Fruit fly (Drosophila melanogaster) whole organism, embryonic: Measurements from ENCODE around the gene RpS14a.

Experiments used
- Aef1 ChIP-seq: fragments of 200-800 bp; sonication (Bioruptor generic); IDR thresholded peaks from 3 replicates; pipeline ENCODE4 v1.3.6; 2022; ENCODE audit warnings: missing biosample characterization, missing genetic modification characterization
- B-H2 ChIP-seq: fragments of 200-800 bp; sonication (Bioruptor generic); optimal IDR thresholded peaks from 2 replicates; lab custom pipeline; 2018; ENCODE audit warnings: missing biosample characterization, mild to moderate bottlenecking, missing genetic modification characterization
- Bdp1 ChIP-seq: fragments of 200-800 bp; sonication (Bioruptor generic); optimal IDR thresholded peaks from 3 replicates; lab custom pipeline; 2016; ENCODE audit warnings: missing biosample characterization, missing genetic modification characterization
- CG12155 ChIP-seq: fragments of 200-800 bp; sonication (Bioruptor generic); optimal IDR thresholded peaks from 3 replicates; lab custom pipeline; 2016; ENCODE audit warnings: missing biosample characterization, missing genetic modification characterization
- CG12744 ChIP-seq: fragments of 200-800 bp; sonication (Bioruptor generic); optimal IDR thresholded peaks from 2 replicates; lab custom pipeline; 2016; ENCODE audit warnings: missing biosample characterization, missing genetic modification characterization
- CG13287 ChIP-seq: fragments of 200-800 bp; sonication (Bioruptor generic); IDR thresholded peaks from 2 replicates; pipeline ENCODE4 v1.3.6; 2022; ENCODE audit warnings: missing biosample characterization, missing genetic modification characterization; ENCODE audit not compliant: partially characterized antibody
- CG13894 ChIP-seq: fragments of 200-800 bp; sonication (Bioruptor generic); optimal IDR thresholded peaks from 3 replicates; lab custom pipeline; 2018; ENCODE audit warnings: missing biosample characterization, mild to moderate bottlenecking, missing genetic modification characterization, moderate library complexity
- CG14050 ChIP-seq: fragments of 200-800 bp; sonication (Bioruptor generic); IDR thresholded peaks from 3 replicates; pipeline ENCODE4 v1.3.6; 2022; ENCODE audit warnings: missing biosample characterization, missing genetic modification characterization
- CG14441 ChIP-seq: fragments of 200-800 bp; sonication (Bioruptor generic); IDR thresholded peaks from 2 replicates; pipeline ENCODE4 v1.3.6; 2022; ENCODE audit warnings: missing biosample characterization, missing genetic modification characterization
- CG16863 ChIP-seq: fragments of 200-800 bp; sonication (Bioruptor generic); optimal IDR thresholded peaks from 3 replicates; lab custom pipeline; 2016; ENCODE audit warnings: missing biosample characterization, missing genetic modification characterization
- CG17359 ChIP-seq: fragments of 200-800 bp; sonication (Bioruptor generic); optimal IDR thresholded peaks from 3 replicates; lab custom pipeline; 2018; ENCODE audit warnings: missing biosample characterization, mild to moderate bottlenecking, missing genetic modification characterization, moderate library complexity
- CG17385 ChIP-seq: fragments of 200-800 bp; sonication (Bioruptor generic); optimal IDR thresholded peaks from 3 replicates; lab custom pipeline; 2018; ENCODE audit warnings: missing biosample characterization, mild to moderate bottlenecking, missing genetic modification characterization
- CG17912 ChIP-seq: fragments of 200-800 bp; sonication (Bioruptor generic); optimal IDR thresholded peaks from 2 replicates; lab custom pipeline; 2018; ENCODE audit warnings: missing biosample characterization, mild to moderate bottlenecking, missing genetic modification characterization
- CG18599 ChIP-seq: fragments of 200-800 bp; sonication (Bioruptor generic); optimal IDR thresholded peaks from 3 replicates; lab custom pipeline; 2017; ENCODE audit warnings: missing biosample characterization, missing genetic modification characterization, mild to moderate bottlenecking, moderate library complexity, missing genetic modification reagents
- CG2129 ChIP-seq: fragments of 200-800 bp; sonication (Bioruptor generic); IDR thresholded peaks from 2 replicates; pipeline ENCODE4 v1.3.6; 2022; ENCODE audit warnings: missing biosample characterization, missing genetic modification characterization; ENCODE audit not compliant: partially characterized antibody
- CG31224 ChIP-seq: fragments of 200-800 bp; sonication (Bioruptor generic); IDR thresholded peaks from 2 replicates; pipeline ENCODE4 v1.3.6; 2022; ENCODE audit warnings: missing biosample characterization, missing genetic modification characterization
- CG31365 ChIP-seq: fragments of 200-800 bp; sonication (Bioruptor generic); optimal IDR thresholded peaks from 2 replicates; lab custom pipeline; 2018; ENCODE audit warnings: missing biosample characterization, mild to moderate bottlenecking, missing genetic modification characterization
- CG4854 ChIP-seq: fragments of 200-800 bp; sonication (Bioruptor generic); optimal IDR thresholded peaks from 2 replicates; lab custom pipeline; 2016; ENCODE audit warnings: missing biosample characterization, missing genetic modification characterization, inconsistent platforms
- CG5953 ChIP-seq: fragments of 200-800 bp; sonication (Bioruptor generic); IDR thresholded peaks from 2 replicates; pipeline ENCODE4 v1.3.6; 2022; ENCODE audit warnings: missing biosample characterization, missing genetic modification characterization
- CG6689 ChIP-seq: fragments of 200-800 bp; sonication (Bioruptor generic); IDR thresholded peaks from 2 replicates; pipeline ENCODE4 v1.3.6; 2022; ENCODE audit warnings: missing biosample characterization, missing genetic modification characterization
- CG7556 ChIP-seq: fragments of 200-800 bp; sonication (Bioruptor generic); optimal IDR thresholded peaks from 2 replicates; lab custom pipeline; 2017; ENCODE audit warnings: missing biosample characterization, mild to moderate bottlenecking, missing genetic modification characterization
- CHES-1-like ChIP-seq: fragments of 200-800 bp; sonication (Bioruptor generic); optimal IDR thresholded peaks from 2 replicates; lab custom pipeline; 2016; ENCODE audit warnings: missing biosample characterization, missing genetic modification characterization
- Camta ChIP-seq: fragments of 200-800 bp; sonication (Bioruptor generic); optimal IDR thresholded peaks from 2 replicates; lab custom pipeline; 2016; ENCODE audit warnings: missing biosample characterization, missing genetic modification characterization
- D19A ChIP-seq: fragments of 200-800 bp; optimal IDR thresholded peaks from 3 replicates; lab custom pipeline; 2019; ENCODE audit warnings: missing biosample characterization, mild to moderate bottlenecking, missing genetic modification characterization, moderate library complexity
- Dek ChIP-seq: fragments of 200-800 bp; sonication (Bioruptor generic); optimal IDR thresholded peaks from 3 replicates; lab custom pipeline; 2019; ENCODE audit warnings: missing biosample characterization, mild to moderate bottlenecking, missing genetic modification characterization, moderate library complexity
- Elba2 ChIP-seq: fragments of 200-800 bp; sonication (Bioruptor generic); optimal IDR thresholded peaks from 3 replicates; lab custom pipeline; 2016; ENCODE audit warnings: missing biosample characterization, missing genetic modification characterization
- Ets65A ChIP-seq: fragments of 200-800 bp; sonication (Bioruptor generic); peaks from one replicate; lab custom pipeline; 2016; ENCODE audit warnings: missing biosample characterization, missing genetic modification characterization
- HmgZ ChIP-seq: fragments of 200-800 bp; sonication (Bioruptor generic); optimal IDR thresholded peaks from 2 replicates; lab custom pipeline; 2018; ENCODE audit warnings: missing biosample characterization, mild to moderate bottlenecking, missing genetic modification characterization
- Hsf ChIP-seq: fragments of 200-800 bp; sonication (Bioruptor generic); optimal IDR thresholded peaks from 3 replicates; lab custom pipeline; 2016; ENCODE audit warnings: missing biosample characterization, missing genetic modification characterization
- Jarid2 ChIP-seq: fragments of 200-800 bp; sonication (Bioruptor generic); optimal IDR thresholded peaks from 3 replicates; lab custom pipeline; 2017; ENCODE audit warnings: mild to moderate bottlenecking, missing biosample characterization, missing genetic modification reagents, missing genetic modification characterization
- MTF-1 ChIP-seq: fragments of 200-800 bp; sonication (Bioruptor generic); optimal IDR thresholded peaks from 2 replicates; lab custom pipeline; 2018; ENCODE audit warnings: missing biosample characterization, mild to moderate bottlenecking, missing genetic modification characterization, borderline replicate concordance
- Max ChIP-seq: fragments of 200-800 bp; sonication (Bioruptor generic); optimal IDR thresholded peaks from 2 replicates; lab custom pipeline; 2016; ENCODE audit warnings: missing biosample characterization, mild to moderate bottlenecking, missing genetic modification characterization
- Mes4 ChIP-seq: fragments of 200-800 bp; sonication (Bioruptor generic); optimal IDR thresholded peaks from 2 replicates; lab custom pipeline; 2016; ENCODE audit warnings: missing biosample characterization, missing genetic modification characterization
- Mrtf ChIP-seq: fragments of 200-800 bp; sonication (Bioruptor generic); IDR thresholded peaks from 3 replicates; pipeline ENCODE4 v1.3.6; 2022; ENCODE audit warnings: missing biosample characterization, missing genetic modification characterization
- NFAT ChIP-seq: fragments of 200-800 bp; sonication (Bioruptor generic); IDR thresholded peaks from 2 replicates; pipeline ENCODE4 v1.3.6; 2022; ENCODE audit warnings: missing biosample characterization, missing genetic modification characterization
- Oli ChIP-seq: fragments of 200-800 bp; sonication (Bioruptor generic); optimal IDR thresholded peaks from 2 replicates; lab custom pipeline; 2018; ENCODE audit warnings: missing biosample characterization, mild to moderate bottlenecking, missing genetic modification characterization, moderate library complexity
- Six4 ChIP-seq: fragments of 200-800 bp; sonication (Bioruptor generic); optimal IDR thresholded peaks from 2 replicates; lab custom pipeline; 2016; ENCODE audit warnings: missing biosample characterization, missing genetic modification characterization
- btn ChIP-seq: fragments of 200-800 bp; sonication (Bioruptor generic); optimal IDR thresholded peaks from 2 replicates; lab custom pipeline; 2016; ENCODE audit warnings: missing biosample characterization, missing genetic modification characterization
- chif ChIP-seq, 2 experiments: fragments of 200-800 bp; sonication (Bioruptor generic); optimal IDR thresholded peaks; 3 replicates each; lab custom pipeline; 2016; ENCODE audit warnings: missing biosample characterization in 2 of 2, missing genetic modification characterization in 2 of 2
- ems ChIP-seq: fragments of 200-800 bp; sonication (Bioruptor generic); optimal IDR thresholded peaks from 3 replicates; lab custom pipeline; 2016; ENCODE audit warnings: missing biosample characterization, missing genetic modification characterization
- gcm2 ChIP-seq: fragments of 200-800 bp; sonication (Bioruptor generic); optimal IDR thresholded peaks from 2 replicates; lab custom pipeline; 2016; ENCODE audit warnings: missing biosample characterization, missing genetic modification characterization
- gfzf ChIP-seq: fragments of 200-800 bp; sonication (Bioruptor generic); optimal IDR thresholded peaks from 2 replicates; lab custom pipeline; 2016; ENCODE audit warnings: missing biosample characterization, mild to moderate bottlenecking, missing genetic modification characterization, moderate library complexity
- jumu ChIP-seq: fragments of 200-800 bp; sonication (Bioruptor generic); optimal IDR thresholded peaks from 3 replicates; lab custom pipeline; 2016; ENCODE audit warnings: missing biosample characterization, missing genetic modification characterization
- pan ChIP-seq, 4 experiments: fragments of >200 bp in 3 of 4; fragments of 200-800 bp in 1 of 4; sonication (Bioruptor generic) in 1 of 4; optimal IDR thresholded peaks in 3 of 4; IDR thresholded peaks in 1 of 4; 2 replicates each; pipeline versions ENCODE4 v1.3.6 to Lab custom; 2017 to 2022; ENCODE audit warnings: missing biosample characterization in 2 of 4, missing genetic modification characterization in 2 of 4, mixed read lengths in 1 of 4
- row ChIP-seq: fragments of 200-800 bp; sonication (Bioruptor generic); IDR thresholded peaks from 3 replicates; pipeline ENCODE4 v1.3.6; 2022; ENCODE audit warnings: missing biosample characterization, missing genetic modification characterization
- scrt ChIP-seq: fragments of 200-800 bp; sonication (Bioruptor generic); optimal IDR thresholded peaks from 2 replicates; lab custom pipeline; 2018; ENCODE audit warnings: missing biosample characterization, mild to moderate bottlenecking, missing genetic modification characterization, moderate library complexity
- sens-2 ChIP-seq: fragments of 200-800 bp; sonication (Bioruptor generic); IDR thresholded peaks from 2 replicates; pipeline ENCODE4 v1.3.6; 2022; ENCODE audit warnings: missing biosample characterization, missing genetic modification characterization
- sisA ChIP-seq: fragments of 200-800 bp; sonication (Bioruptor generic); IDR thresholded peaks from 2 replicates; pipeline ENCODE4 v1.3.6; 2022; ENCODE audit warnings: missing biosample characterization, missing genetic modification characterization
- slou ChIP-seq: fragments of 200-800 bp; sonication (Bioruptor generic); optimal IDR thresholded peaks from 3 replicates; lab custom pipeline; 2016; ENCODE audit warnings: missing biosample characterization, missing genetic modification characterization
- stwl ChIP-seq: fragments of 200-800 bp; sonication (Bioruptor generic); optimal IDR thresholded peaks from 3 replicates; lab custom pipeline; 2018; ENCODE audit warnings: missing biosample characterization, mild to moderate bottlenecking, missing genetic modification characterization, moderate library complexity
- vvl ChIP-seq: fragments of 200-800 bp; sonication (Bioruptor generic); IDR thresholded peaks from 2 replicates; pipeline ENCODE4 v1.3.6; 2022; ENCODE audit warnings: missing biosample characterization, missing genetic modification characterization

Gene RpS14a

DNA sequence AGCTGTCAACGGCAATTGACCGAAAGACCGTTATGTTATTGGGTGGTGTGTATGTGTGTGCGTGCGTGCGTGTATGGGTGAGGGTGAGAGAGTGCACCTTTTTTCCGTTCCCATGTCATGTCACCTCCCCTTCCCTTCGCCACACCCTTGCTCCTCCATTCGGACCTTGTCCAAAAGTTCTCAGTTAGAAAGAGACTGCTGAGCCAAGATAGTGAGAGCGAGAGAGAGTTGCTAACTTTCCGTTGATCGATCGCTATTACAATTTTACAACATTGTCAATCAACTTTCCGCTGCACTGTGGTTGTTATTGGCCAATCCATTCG, 4.9 kb downstream of the RpS14a start (continued):
- TF ChIP-seq gfzf (GFP tag; lab: Kevin White, UChicago) (no peak), ems (GFP tag; lab: Kevin White, UChicago) (no peak), CG7556 (GFP tag; lab: Kevin White, UChicago) (peak; percentile 72), Ets65A (GFP tag; lab: Kevin White, UChicago) (no peak), CG31224 (GFP tag; lab: Robert Waterston, UW) (no peak), jumu (GFP tag; lab: Kevin White, UChicago) (no peak), MTF-1 (GFP tag; lab: Kevin White, UChicago) (no peak), Six4 (GFP tag; lab: Kevin White, UChicago) (no peak), Hsf (no peak), stwl (no peak), slou (GFP tag; lab: Kevin White, UChicago) (no peak), chif (GFP tag; optimal IDR thresholded peaks at IDR 0.05; lab: Kevin White, UChicago) (no peak), CG12744 (GFP tag; lab: Kevin White, UChicago) (no peak), pan (optimal IDR thresholded peaks at IDR 0.05; lab: Kevin White, UChicago) (no peak), pan (GFP tag; optimal IDR thresholded peaks at IDR 0.05 in 1 of 2, IDR thresholded peaks at IDR 0.05 in 1 of 2) (no peak), CG6689 (GFP tag; lab: Robert Waterston, UW) (no peak), sisA (GFP tag; lab: Robert Waterston, UW) (no peak), CG17385 (GFP tag; lab: Kevin White, UChicago) (no peak), btn (no peak), CHES-1-like (no peak)

DNA sequence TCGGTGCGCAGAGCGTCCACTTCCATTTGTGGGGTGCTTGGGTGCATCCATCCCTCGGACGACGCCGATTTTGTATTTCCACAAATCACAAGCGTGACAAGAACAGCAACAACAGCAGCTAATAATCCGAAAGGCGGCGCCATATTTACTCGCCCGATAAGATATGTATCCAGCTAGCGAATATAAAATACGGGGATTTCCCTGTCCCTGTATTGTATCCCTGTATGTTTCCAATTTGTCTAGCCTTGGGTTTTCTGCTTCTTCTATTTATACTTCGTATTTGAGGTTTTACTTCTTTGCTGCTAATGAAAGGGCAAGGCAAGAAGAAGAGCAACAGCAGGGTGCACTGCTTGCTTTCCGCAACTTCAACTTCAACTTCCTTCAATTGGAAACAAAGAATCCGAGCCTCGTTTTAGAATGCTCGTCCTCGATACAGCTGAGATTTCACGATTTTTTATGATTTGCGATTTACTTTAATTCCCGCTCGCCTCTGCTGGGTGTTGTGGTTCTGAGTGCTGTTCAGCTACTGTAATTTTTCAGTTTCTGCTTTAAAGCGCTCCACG, 10.7 kb downstream of the RpS14a start:
- TF ChIP-seq CG13894 (tag; lab: Kevin White, UChicago) = no peak
- peak; percentile 5 for TF ChIP-seq Jarid2 (GFP tag; lab: Kevin White, UChicago)
- TF ChIP-seq NFAT = no peak
- TF ChIP-seq CG31365 (tag; lab: Kevin White, UChicago) = peak; percentile 57
- no peak for TF ChIP-seq CG5953 (GFP tag; lab: Robert Waterston, UW)
- TF ChIP-seq Elba2 (GFP tag; lab: Kevin White, UChicago) = peak; percentile 62
- TF ChIP-seq CG4854 (GFP tag; lab: Kevin White, UChicago) = no peak
- no peak for TF ChIP-seq Mes4
- TF ChIP-seq CG16863 (GFP tag; lab: Kevin White, UChicago) = no peak
- TF ChIP-seq scrt (GFP tag; lab: Kevin White, UChicago) = no peak
- TF ChIP-seq CG17359 (tag; lab: Kevin White, UChicago) = no peak
- no peak for TF ChIP-seq Mrtf
- no peak for TF ChIP-seq vvl (GFP tag; lab: Robert Waterston, UW)
- TF ChIP-seq CG13287 (GFP tag; lab: Robert Waterston, UW) = no peak
- TF ChIP-seq Bdp1 (GFP tag; lab: Kevin White, UChicago) = no peak
- no peak for TF ChIP-seq HmgZ (tag; lab: Kevin White, UChicago)
- no peak for TF ChIP-seq Dek (tag; lab: Kevin White, UChicago)
- no peak for TF ChIP-seq Camta (GFP tag; lab: Kevin White, UChicago)
- TF ChIP-seq sens-2 = 0 out of 2 replicates have a peak, but pooled peaks have one; percentile 15
- no peak for TF ChIP-seq row
- TF ChIP-seq gcm2 (GFP tag; lab: Kevin White, UChicago) = no peak
- TF ChIP-seq CG18599 (GFP tag; lab: Kevin White, UChicago) = no peak
- no peak for TF ChIP-seq Oli (tag; lab: Kevin White, UChicago)
- TF ChIP-seq Max (GFP tag; lab: Kevin White, UChicago) = no peak
- TF ChIP-seq Aef1 (GFP tag; lab: Robert Waterston, UW) = no peak
- TF ChIP-seq CG14050 (GFP tag; lab: Robert Waterston, UW) = no peak
- peak; percentile 85 for TF ChIP-seq CG17385 (GFP tag; lab: Kevin White, UChicago)
- TF ChIP-seq D19A (tag; lab: Kevin White, UChicago) = no peak
- no peak for TF ChIP-seq CG14441 (GFP tag; lab: Robert Waterston, UW)
- peak; percentile 16 for TF ChIP-seq B-H2 (GFP tag; lab: Kevin White, UChicago)
- no peak for TF ChIP-seq CG17912 (GFP tag; lab: Kevin White, UChicago)
- no peak for TF ChIP-seq CG12155 (GFP tag; lab: Kevin White, UChicago)
- TF ChIP-seq CG2129 = no peak
